Worm (Caenorhabditis elegans): ENCODE data around the gene ZC190.2.
A peak's percentile ranks its signal among the peaks of the same experiment; 100 is the strongest.

Gene ZC190.2

DNA sequence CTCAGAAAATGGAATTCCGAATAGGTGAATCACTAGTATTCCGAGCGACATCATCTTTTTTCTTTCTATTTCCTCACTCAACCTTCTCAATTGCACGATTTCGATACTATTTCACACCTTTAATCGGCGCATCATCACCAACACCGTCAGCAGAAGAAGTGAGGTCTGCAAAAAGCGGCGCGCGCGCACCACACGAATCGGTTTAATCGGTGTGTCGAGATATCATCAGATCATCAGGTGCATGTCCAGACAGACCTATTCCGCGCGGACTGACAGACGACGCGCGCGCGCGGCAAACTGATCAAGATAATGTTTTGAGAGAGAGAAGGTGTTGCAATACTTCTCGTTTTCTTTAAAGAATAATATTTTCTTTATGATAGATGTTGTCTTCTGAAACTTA, 20.7 kb upstream of the ZC190.2 start (continued):
- no peak for TF ChIP-seq ama-1 (optimal IDR thresholded peaks at IDR 0.05)
- TF ChIP-seq nhr-48 (tag; optimal IDR thresholded peaks at IDR 0.05) = no peak
- TF ChIP-seq ceh-82 (tag; optimal IDR thresholded peaks at IDR 0.05) = no peak
- peak; percentile 48; the same call in 1 of the 2 replicates for TF ChIP-seq madf-9 (GFP tag; conservative IDR thresholded peaks at IDR 0.05)
- no peak for TF ChIP-seq fos-1 (tag; optimal IDR thresholded peaks at IDR 0.05)
- TF ChIP-seq aha-1 (tag) = peak; percentile 6
- peak; percentile 8 for TF ChIP-seq nhr-28 (tag; optimal IDR thresholded peaks at IDR 0.05)
- no peak for TF ChIP-seq nhr-237 (tag; optimal IDR thresholded peaks at IDR 0.05)

DNA sequence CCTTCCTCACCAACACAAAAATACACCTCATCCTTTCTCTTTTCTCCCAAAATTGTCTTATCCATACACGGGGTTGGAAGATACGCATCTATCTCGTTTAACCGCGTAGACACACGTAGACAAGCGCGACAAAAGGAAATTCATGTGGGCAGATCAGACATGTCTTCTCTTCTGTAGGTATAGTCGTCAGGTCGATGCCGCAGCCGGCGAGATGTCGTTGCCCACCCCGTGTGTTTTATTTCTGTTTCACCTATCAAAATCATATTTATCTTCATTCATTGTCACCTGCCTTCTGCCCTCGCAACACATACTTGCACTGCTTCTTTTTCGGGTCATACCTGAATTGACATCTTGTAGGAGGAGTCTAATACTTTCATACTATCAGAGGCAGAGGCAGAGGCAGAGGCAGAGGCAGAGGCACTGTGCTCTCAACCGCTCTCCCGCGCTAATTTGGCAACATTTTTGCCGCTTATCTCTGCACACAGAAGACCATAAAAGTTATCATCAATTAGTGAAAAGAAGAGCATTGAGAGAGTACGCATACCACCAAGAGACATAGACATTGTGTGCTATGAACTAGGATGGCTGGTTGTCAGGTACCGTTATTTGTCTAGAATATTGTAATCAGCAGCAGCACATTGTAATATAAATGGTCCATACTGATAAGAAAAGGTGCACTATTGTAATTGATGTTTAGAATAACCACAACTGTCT, 19.8 kb upstream of the ZC190.2 start:
- no peak for TF ChIP-seq zag-1 (tag; optimal IDR thresholded peaks at IDR 0.05)
- no peak for TF ChIP-seq daf-19 (GFP tag; conservative IDR thresholded peaks at IDR 0.05)
- TF ChIP-seq Y105C5A.15 (GFP tag; IDR thresholded peaks at IDR 0.05) = no peak
- no peak for TF ChIP-seq ztf-7 (tag; optimal IDR thresholded peaks at IDR 0.05)
- TF ChIP-seq F37D6.2 (tag; optimal IDR thresholded peaks at IDR 0.05) = no peak
- peak; percentile 37 for TF ChIP-seq nhr-77 (tag; optimal IDR thresholded peaks at IDR 0.05)
- TF ChIP-seq lin-1 (GFP tag; IDR thresholded peaks at IDR 0.05) = peak; percentile 80; the same call in 1 of the 2 replicates
- TF ChIP-seq snpc-4 (tag; optimal IDR thresholded peaks at IDR 0.05) = no peak
- TF ChIP-seq sdz-12 (GFP tag; optimal IDR thresholded peaks at IDR 0.05) = no peak
- TF ChIP-seq daf-12 (tag; optimal IDR thresholded peaks at IDR 0.05) = no peak
- peak; percentile 36 for TF ChIP-seq nhr-25 (tag; optimal IDR thresholded peaks at IDR 0.05; ENCODE audit: borderline replicate concordance, insufficient read depth)
- no peak for TF ChIP-seq unc-39 (tag; optimal IDR thresholded peaks at IDR 0.05)
- TF ChIP-seq daf-8 (GFP tag; IDR thresholded peaks at IDR 0.05) = no peak
- peak; percentile 21; the same call in 1 of the 2 replicates for TF ChIP-seq set-16 (GFP tag; IDR thresholded peaks at IDR 0.05)
- no peak for TF ChIP-seq vab-7 (GFP tag; IDR thresholded peaks at IDR 0.05)
- TF ChIP-seq D1046.2 (GFP tag; IDR thresholded peaks at IDR 0.05) = peak; percentile 12; the same call in 1 of the 2 replicates
- no peak for TF ChIP-seq hif-1 (tag; optimal IDR thresholded peaks at IDR 0.05)
- peak; percentile 69 for TF ChIP-seq nhr-41 (GFP tag; IDR thresholded peaks at IDR 0.05)
- TF ChIP-seq duxl-1 (tag; optimal IDR thresholded peaks at IDR 0.05; ENCODE audit: poor library complexity) = no peak
- no peak for TF ChIP-seq R02D3.7 (tag; optimal IDR thresholded peaks at IDR 0.05)
- no peak for TF ChIP-seq dmd-8 (GFP tag; IDR thresholded peaks at IDR 0.05)
- TF ChIP-seq T20F7.1 (GFP tag; optimal IDR thresholded peaks at IDR 0.05) = no peak
- TF ChIP-seq fos-1 (tag; optimal IDR thresholded peaks at IDR 0.05) = no peak
- no peak for TF ChIP-seq Y5F2A.4 (GFP tag; optimal IDR thresholded peaks at IDR 0.05)
- no peak for TF ChIP-seq nhr-111 (GFP tag; optimal IDR thresholded peaks at IDR 0.05)
- TF ChIP-seq egl-27 (tag; optimal IDR thresholded peaks at IDR 0.05) = no peak
- no peak for TF ChIP-seq mdl-1 (tag; optimal IDR thresholded peaks at IDR 0.05)
- no peak for TF ChIP-seq dpl-1 (GFP tag; optimal IDR thresholded peaks at IDR 0.05)
- no peak for TF ChIP-seq lsy-2 (tag; optimal IDR thresholded peaks at IDR 0.05)
- peak; percentile 95 for TF ChIP-seq php-3 (GFP tag; IDR thresholded peaks at IDR 0.05)
- no peak for TF ChIP-seq lim-7 (GFP tag; IDR thresholded peaks at IDR 0.05)
- TF ChIP-seq hmg-1.1 (GFP tag; IDR thresholded peaks at IDR 0.05) = peak; percentile 32; the same call in 1 of the 2 replicates
- TF ChIP-seq mep-1 (tag; optimal IDR thresholded peaks at IDR 0.05) = peak; percentile 47
- peak; percentile 86 for TF ChIP-seq hlh-11 (tag; optimal IDR thresholded peaks at IDR 0.05)
- TF ChIP-seq unc-130 (GFP tag; optimal IDR thresholded peaks at IDR 0.05) = no peak
- TF ChIP-seq lin-38 (GFP tag; IDR thresholded peaks at IDR 0.05) = no peak
- TF ChIP-seq dmd-6 (GFP tag; IDR thresholded peaks at IDR 0.05) = peak; percentile 89
- 0 out of 2 replicates have a peak, but pooled peaks have one; percentile 27 for TF ChIP-seq T26A8.4 (GFP tag; IDR thresholded peaks at IDR 0.05)
- TF ChIP-seq ceh-32 (tag; optimal IDR thresholded peaks at IDR 0.05; ENCODE audit: poor library complexity) = no peak
- no peak for TF ChIP-seq cey-2 (tag; optimal IDR thresholded peaks at IDR 0.05; ENCODE audit: borderline replicate concordance, insufficient read depth)
- TF ChIP-seq daf-16 (GFP tag; optimal IDR thresholded peaks at IDR 0.05) = peak in 1 of 2 experiments; percentile 24
- TF ChIP-seq daf-16 (tag; optimal IDR thresholded peaks at IDR 0.05) = peak; percentile 92
- no peak for TF ChIP-seq nhr-237 (tag; optimal IDR thresholded peaks at IDR 0.05)
